Worm (Caenorhabditis elegans): ENCODE data around the gene srh-275.

srh-275 gene

DNA sequence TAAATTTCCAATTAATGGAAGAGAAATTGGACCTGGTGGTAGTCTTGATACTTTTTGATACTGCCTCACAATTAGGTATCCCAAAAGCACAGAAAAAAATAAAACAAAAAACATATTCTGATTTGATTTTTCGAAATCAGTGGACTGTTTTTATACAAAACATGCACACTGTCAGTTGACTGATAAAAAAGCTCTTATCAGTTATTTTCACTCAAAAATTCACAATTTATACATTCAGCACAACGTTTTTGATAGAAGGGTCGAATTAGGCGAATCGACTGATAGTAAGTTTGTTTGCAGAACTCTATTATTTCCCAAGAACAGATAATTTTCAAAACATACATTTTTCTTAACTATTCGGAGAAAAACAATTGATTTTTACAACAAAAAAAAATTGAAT lies 11.3 kb downstream of the srh-275 start, which contains the start of gene cyp-35A2:
Gene cyp-35A2 (minus strand): TSS at position 124 of the 400 bp plus-strand sequence.
- TF ChIP-seq elt-3 (tag; optimal IDR thresholded peaks at IDR 0.05) (no peak), drap-1 (GFP tag; optimal IDR thresholded peaks at IDR 0.05) (no peak), nhr-76 (tag; optimal IDR thresholded peaks at IDR 0.05) (no peak), mep-1 (tag; optimal IDR thresholded peaks at IDR 0.05) (no peak), mls-2 (tag; optimal IDR thresholded peaks at IDR 0.05) (no peak), blmp-1 (tag; optimal IDR thresholded peaks at IDR 0.05) (no peak), ceh-39 (tag; optimal IDR thresholded peaks at IDR 0.05) (no peak), ztf-11 (tag; optimal IDR thresholded peaks at IDR 0.05) (no peak), nhr-28 (tag; optimal IDR thresholded peaks at IDR 0.05) (no peak), snpc-4 (tag; optimal IDR thresholded peaks at IDR 0.05) (no peak), ceh-83 (GFP tag; optimal IDR thresholded peaks at IDR 0.05) (no peak), elt-1 (tag; optimal IDR thresholded peaks at IDR 0.05; ENCODE audit: borderline replicate concordance, insufficient read depth) (no peak), unc-62 (GFP tag; optimal IDR thresholded peaks at IDR 0.05) (no peak), nhr-2 (tag; optimal IDR thresholded peaks at IDR 0.05) (no peak)

DNA sequence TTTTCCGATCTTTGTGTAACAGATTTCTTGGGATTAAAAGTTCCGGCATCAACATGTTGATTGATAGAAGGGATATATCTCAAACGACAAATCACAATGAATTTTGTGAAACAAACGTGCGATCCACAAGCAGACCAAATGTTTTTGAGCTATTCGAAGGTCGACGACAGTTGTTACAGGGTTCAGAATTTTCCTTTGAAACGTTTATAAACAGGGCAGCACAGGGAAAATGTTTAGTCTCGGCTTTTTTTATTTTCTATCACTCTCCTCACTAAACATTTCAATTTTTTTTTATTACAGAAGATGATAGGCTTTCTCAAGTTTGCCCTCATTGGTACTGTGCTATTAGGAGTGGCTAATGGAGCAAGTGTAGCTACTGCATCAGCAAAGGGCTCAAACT lies 12.1 kb downstream of the srh-275 start, which contains the start of gene exc-13:
Gene exc-13 (plus strand): TSS at position 301 of the 400 bp plus-strand sequence.
- no peak for TF ChIP-seq mep-1 (tag; optimal IDR thresholded peaks at IDR 0.05)
- no peak for TF ChIP-seq snpc-4 (tag; optimal IDR thresholded peaks at IDR 0.05)
- TF ChIP-seq nhr-28 (tag; optimal IDR thresholded peaks at IDR 0.05), result no peak
- no peak for TF ChIP-seq lsy-2 (tag; optimal IDR thresholded peaks at IDR 0.05)
- TF ChIP-seq M03D4.4 (tag; optimal IDR thresholded peaks at IDR 0.05), result no peak
- TF ChIP-seq blmp-1 (tag; optimal IDR thresholded peaks at IDR 0.05), result no peak

DNA sequence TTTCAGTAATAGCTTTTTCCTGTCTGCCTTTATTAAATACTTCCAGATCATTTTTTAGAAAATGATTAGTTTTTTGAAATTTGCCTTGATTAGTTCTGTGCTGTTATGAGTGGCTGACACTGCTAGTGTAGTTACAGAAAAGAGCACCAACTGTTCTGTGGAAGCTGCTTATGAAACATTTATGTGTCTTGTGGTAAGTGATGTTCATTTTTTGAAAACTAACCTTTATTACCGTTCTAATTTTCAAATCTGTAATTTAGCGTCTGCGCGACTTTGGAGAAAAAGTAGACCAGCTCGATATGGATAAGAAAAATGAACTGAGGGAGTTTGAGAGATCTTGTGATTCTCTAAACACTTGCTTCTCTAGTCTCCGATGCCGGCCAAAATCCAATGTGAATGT lies 16.8 kb downstream of the srh-275 start, which contains the start of gene srj-14:
Gene srj-14 (plus strand): TSS at position 131 of the 400 bp plus-strand sequence.
- no peak for TF ChIP-seq lin-32 (GFP tag; optimal IDR thresholded peaks at IDR 0.05)
- no peak for TF ChIP-seq lin-13 (tag; optimal IDR thresholded peaks at IDR 0.05)
- no peak for TF ChIP-seq ceh-43 (GFP tag; optimal IDR thresholded peaks at IDR 0.05)
- no peak for TF ChIP-seq drap-1 (GFP tag; optimal IDR thresholded peaks at IDR 0.05)
- no peak for TF ChIP-seq nhr-28 (tag; optimal IDR thresholded peaks at IDR 0.05)
- TF ChIP-seq pha-4 (tag; optimal IDR thresholded peaks at IDR 0.05), result no peak
- TF ChIP-seq blmp-1 (tag; optimal IDR thresholded peaks at IDR 0.05), result no peak
- no peak for TF ChIP-seq nhr-12 (tag; optimal IDR thresholded peaks at IDR 0.05)
- no peak for TF ChIP-seq nhr-76 (tag; optimal IDR thresholded peaks at IDR 0.05)

DNA sequence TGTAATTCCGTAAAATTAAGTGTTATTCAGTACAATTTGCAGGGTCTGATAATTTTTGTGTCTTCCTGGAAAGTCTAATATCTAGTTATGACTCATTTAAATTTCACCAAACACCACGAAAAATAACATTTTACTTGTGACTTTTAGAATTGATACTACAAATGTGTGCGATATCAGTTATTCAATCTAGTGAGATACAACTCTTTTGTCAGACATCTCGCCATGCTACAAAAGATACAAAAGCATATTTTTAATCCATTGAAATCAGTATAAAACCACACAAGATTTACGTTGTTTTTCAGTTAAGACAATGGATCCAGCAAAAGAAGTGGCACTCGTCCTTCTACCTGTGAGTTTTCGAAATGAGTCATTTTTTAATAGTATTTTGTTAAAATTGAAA lies 21.3 kb downstream of the srh-275 start, which contains the start of gene srx-56:
Gene srx-56 (plus strand): TSS at position 301 of the 400 bp plus-strand sequence.
- no peak for TF ChIP-seq nhr-12 (tag; optimal IDR thresholded peaks at IDR 0.05)
- TF ChIP-seq elt-1 (tag; optimal IDR thresholded peaks at IDR 0.05; ENCODE audit: borderline replicate concordance, insufficient read depth), result no peak
- no peak for TF ChIP-seq mep-1 (tag; optimal IDR thresholded peaks at IDR 0.05)
- no peak for TF ChIP-seq cnd-1 (tag; optimal IDR thresholded peaks at IDR 0.05)
- TF ChIP-seq blmp-1 (tag; optimal IDR thresholded peaks at IDR 0.05), result no peak
- no peak for TF ChIP-seq ceh-83 (GFP tag; optimal IDR thresholded peaks at IDR 0.05)
- no peak for TF ChIP-seq hlh-1 (tag; optimal IDR thresholded peaks at IDR 0.05)
- no peak for TF ChIP-seq ceh-43 (GFP tag; optimal IDR thresholded peaks at IDR 0.05)
- no peak for TF ChIP-seq elt-3 (tag; optimal IDR thresholded peaks at IDR 0.05)
- TF ChIP-seq bed-3 (GFP tag; optimal IDR thresholded peaks at IDR 0.05), result no peak
- no peak for TF ChIP-seq pha-4 (tag; optimal IDR thresholded peaks at IDR 0.05)
- no peak for TF ChIP-seq unc-62 (GFP tag; optimal IDR thresholded peaks at IDR 0.05)
- TF ChIP-seq flh-1 (GFP tag; optimal IDR thresholded peaks at IDR 0.05), result no peak
- TF ChIP-seq unc-120 (tag; optimal IDR thresholded peaks at IDR 0.05; ENCODE audit: poor library complexity, severe bottlenecking), result no peak
- no peak for TF ChIP-seq sptf-1 (tag; optimal IDR thresholded peaks at IDR 0.05)
- no peak for TF ChIP-seq M03D4.4 (tag; optimal IDR thresholded peaks at IDR 0.05)
- no peak for TF ChIP-seq lin-32 (GFP tag; optimal IDR thresholded peaks at IDR 0.05)

DNA sequence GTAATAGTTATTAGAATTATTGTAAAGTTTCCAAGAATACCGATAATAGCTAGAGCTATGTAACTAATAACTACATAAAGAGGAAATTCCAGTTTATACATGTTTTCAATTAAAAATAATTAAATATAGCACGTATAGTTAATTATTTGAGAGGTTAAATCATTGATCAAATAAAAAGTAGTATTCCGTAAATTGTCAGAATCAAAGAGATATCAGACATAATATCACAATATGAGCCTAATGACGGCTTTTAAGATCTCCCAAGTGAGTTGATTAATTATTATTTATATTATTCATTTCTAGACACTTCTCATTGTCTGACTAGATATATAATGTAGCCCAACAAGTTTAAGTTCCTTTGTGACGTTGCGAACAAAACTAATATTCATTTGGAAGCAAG lies 26.6 kb downstream of the srh-275 start, which contains the start of gene srsx-24:
Gene srsx-24 (minus strand): TSS at position 101 of the 400 bp plus-strand sequence.
- no peak for TF ChIP-seq mab-5 (tag; optimal IDR thresholded peaks at IDR 0.05)
- no peak for TF ChIP-seq elt-1 (tag; optimal IDR thresholded peaks at IDR 0.05; ENCODE audit: borderline replicate concordance, insufficient read depth)

DNA sequence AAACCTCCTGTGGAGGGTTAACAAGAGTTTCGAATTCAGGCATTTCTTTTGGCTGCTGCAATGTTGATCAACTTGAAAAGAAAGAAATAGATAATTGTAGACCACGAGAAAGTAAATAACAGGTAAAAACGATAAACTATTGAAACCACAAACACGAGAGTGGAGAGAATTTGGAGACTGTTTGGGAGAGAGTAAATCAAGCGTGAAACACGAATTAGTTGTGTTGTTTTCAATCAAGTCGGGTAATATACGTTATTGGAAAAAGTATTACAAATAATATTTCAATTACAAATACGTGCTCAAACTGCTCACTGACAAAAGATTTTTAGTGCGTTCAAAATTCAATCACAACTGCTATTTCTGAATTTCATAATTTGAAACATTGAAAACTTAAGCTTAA lies 28.2 kb downstream of the srh-275 start, which contains the start of gene C03G6.17:
Gene C03G6.17 (minus strand): TSS at position 101 of the 400 bp plus-strand sequence.
- TF ChIP-seq nhr-237 (tag; optimal IDR thresholded peaks at IDR 0.05), result no peak
- no peak for TF ChIP-seq ceh-39 (tag; optimal IDR thresholded peaks at IDR 0.05)
- TF ChIP-seq sem-2 (GFP tag; optimal IDR thresholded peaks at IDR 0.05), result no peak
- no peak for TF ChIP-seq cnd-1 (tag; optimal IDR thresholded peaks at IDR 0.05)
- no peak for TF ChIP-seq lsy-2 (tag; optimal IDR thresholded peaks at IDR 0.05)
- TF ChIP-seq zip-8 (tag; optimal IDR thresholded peaks at IDR 0.05), result no peak
- TF ChIP-seq pha-4 (tag; optimal IDR thresholded peaks at IDR 0.05), result no peak
- no peak for TF ChIP-seq nhr-2 (tag; optimal IDR thresholded peaks at IDR 0.05)
- TF ChIP-seq M03D4.4 (tag; optimal IDR thresholded peaks at IDR 0.05), result no peak
- no peak for TF ChIP-seq elt-1 (tag; optimal IDR thresholded peaks at IDR 0.05; ENCODE audit: borderline replicate concordance, insufficient read depth)
- no peak for TF ChIP-seq lin-13 (tag; optimal IDR thresholded peaks at IDR 0.05)
- TF ChIP-seq nhr-12 (tag; optimal IDR thresholded peaks at IDR 0.05), result no peak
- no peak for TF ChIP-seq ztf-11 (tag; optimal IDR thresholded peaks at IDR 0.05)
- TF ChIP-seq blmp-1 (tag; optimal IDR thresholded peaks at IDR 0.05), result no peak
- TF ChIP-seq unc-120 (tag; optimal IDR thresholded peaks at IDR 0.05; ENCODE audit: poor library complexity, severe bottlenecking), result no peak
- no peak for TF ChIP-seq ceh-43 (GFP tag; optimal IDR thresholded peaks at IDR 0.05)
